Worm (Caenorhabditis elegans): ENCODE measurements around the gene C35B1.5.

Gene C35B1.5

ce11 chrIV:4085022-4085421 lies 1.0 kb upstream of the C35B1.5 start:
- TF ChIP-seq tra-4 (tag; optimal IDR thresholded peaks at IDR 0.05) = no peak
- TF ChIP-seq ceh-13 (GFP tag; optimal IDR thresholded peaks at IDR 0.05) = no peak
- TF ChIP-seq hmg-4 (GFP tag; optimal IDR thresholded peaks at IDR 0.05) = no peak
- TF ChIP-seq scrt-1 (GFP tag; IDR thresholded peaks at IDR 0.05) = no peak
- no peak for TF ChIP-seq ama-1 (optimal IDR thresholded peaks at IDR 0.05)
- TF ChIP-seq flt-1 (GFP tag; IDR thresholded peaks at IDR 0.05) = no peak
- no peak for TF ChIP-seq sea-1 (GFP tag; conservative IDR thresholded peaks at IDR 0.05)
- no peak for TF ChIP-seq ets-7 (tag; optimal IDR thresholded peaks at IDR 0.05)
- no peak for TF ChIP-seq hnd-1 (tag; optimal IDR thresholded peaks at IDR 0.05)
- no peak for TF ChIP-seq hmbx-1 (tag; optimal IDR thresholded peaks at IDR 0.05)
- no peak for TF ChIP-seq tbx-11 (GFP tag; IDR thresholded peaks at IDR 0.05)
- TF ChIP-seq tbx-37 (GFP tag; conservative IDR thresholded peaks at IDR 0.05) = no peak
- TF ChIP-seq aly-1 (tag; optimal IDR thresholded peaks at IDR 0.05) = no peak
- no peak for TF ChIP-seq pes-1 (GFP tag; IDR thresholded peaks at IDR 0.05)
- no peak for TF ChIP-seq F13C5.2 (tag; optimal IDR thresholded peaks at IDR 0.05)
- no peak for TF ChIP-seq ceh-36 (tag; optimal IDR thresholded peaks at IDR 0.05)
- TF ChIP-seq B0310.2 (tag; optimal IDR thresholded peaks at IDR 0.05) = no peak

ce11 chrIV:4083094-4083493 lies 915 bp downstream of the C35B1.5 start:
- TF ChIP-seq tra-4 (tag; optimal IDR thresholded peaks at IDR 0.05) (no peak), flt-1 (GFP tag; IDR thresholded peaks at IDR 0.05) (no peak), pes-1 (GFP tag; IDR thresholded peaks at IDR 0.05) (no peak), ama-1 (optimal IDR thresholded peaks at IDR 0.05) (no peak), F13C5.2 (tag; optimal IDR thresholded peaks at IDR 0.05) (no peak), sea-1 (GFP tag; conservative IDR thresholded peaks at IDR 0.05) (no peak), tbx-11 (GFP tag; IDR thresholded peaks at IDR 0.05) (no peak), ceh-13 (GFP tag; optimal IDR thresholded peaks at IDR 0.05) (no peak), ceh-36 (tag; optimal IDR thresholded peaks at IDR 0.05) (no peak), tbx-37 (GFP tag; conservative IDR thresholded peaks at IDR 0.05) (no peak)

- TF ChIP-seq F13C5.2 (tag; optimal IDR thresholded peaks at IDR 0.05) = no peak
- TF ChIP-seq scrt-1 (GFP tag; IDR thresholded peaks at IDR 0.05) = no peak
- TF ChIP-seq ceh-13 (GFP tag; optimal IDR thresholded peaks at IDR 0.05) = no peak
- no peak for TF ChIP-seq aly-1 (tag; optimal IDR thresholded peaks at IDR 0.05)
- TF ChIP-seq ets-7 (tag; optimal IDR thresholded peaks at IDR 0.05) = no peak
- TF ChIP-seq tbx-37 (GFP tag; conservative IDR thresholded peaks at IDR 0.05) = no peak
- TF ChIP-seq sea-1 (GFP tag; conservative IDR thresholded peaks at IDR 0.05) = no peak
- no peak for TF ChIP-seq tra-4 (tag; optimal IDR thresholded peaks at IDR 0.05)
- TF ChIP-seq hmg-4 (GFP tag; optimal IDR thresholded peaks at IDR 0.05) = no peak
- TF ChIP-seq tbx-11 (GFP tag; IDR thresholded peaks at IDR 0.05) = no peak
- no peak for TF ChIP-seq ama-1 (optimal IDR thresholded peaks at IDR 0.05)
- TF ChIP-seq ceh-36 (tag; optimal IDR thresholded peaks at IDR 0.05) = no peak
- no peak for TF ChIP-seq hmbx-1 (tag; optimal IDR thresholded peaks at IDR 0.05)
- no peak for TF ChIP-seq B0310.2 (tag; optimal IDR thresholded peaks at IDR 0.05)
- no peak for TF ChIP-seq pes-1 (GFP tag; IDR thresholded peaks at IDR 0.05)
- no peak for TF ChIP-seq flt-1 (GFP tag; IDR thresholded peaks at IDR 0.05)
- no peak for TF ChIP-seq hnd-1 (tag; optimal IDR thresholded peaks at IDR 0.05)
Observed at ce11 chrIV:4082599-4082998, 1.4 kb downstream of the C35B1.5 start.

ce11 chrIV:4080846-4081245 lies 3.2 kb downstream of the C35B1.5 start, which contains the start of the genes C35B1.9 and C35B1.3:
TSS of gene C35B1.9 (minus strand) at chrIV:4080946.
TSS of gene C35B1.3 (plus strand) at chrIV:4081151.
- TF ChIP-seq hmg-4 (GFP tag; optimal IDR thresholded peaks at IDR 0.05) (no peak), ets-7 (tag; optimal IDR thresholded peaks at IDR 0.05) (no peak), hnd-1 (tag; optimal IDR thresholded peaks at IDR 0.05) (no peak), F13C5.2 (tag; optimal IDR thresholded peaks at IDR 0.05) (no peak), B0310.2 (tag; optimal IDR thresholded peaks at IDR 0.05) (no peak), tbx-37 (GFP tag; conservative IDR thresholded peaks at IDR 0.05) (no peak), tra-4 (tag; optimal IDR thresholded peaks at IDR 0.05) (no peak), hmbx-1 (tag; optimal IDR thresholded peaks at IDR 0.05) (no peak), ama-1 (optimal IDR thresholded peaks at IDR 0.05) (no peak), ceh-13 (GFP tag; optimal IDR thresholded peaks at IDR 0.05) (no peak), aly-1 (tag; optimal IDR thresholded peaks at IDR 0.05) (no peak), tbx-11 (GFP tag; IDR thresholded peaks at IDR 0.05) (no peak), flt-1 (GFP tag; IDR thresholded peaks at IDR 0.05) (no peak), sea-1 (GFP tag; conservative IDR thresholded peaks at IDR 0.05) (no peak), ceh-36 (tag; optimal IDR thresholded peaks at IDR 0.05) (no peak)

- TF ChIP-seq ceh-36 (tag; optimal IDR thresholded peaks at IDR 0.05) (no peak), tra-4 (tag; optimal IDR thresholded peaks at IDR 0.05) (no peak), aly-1 (tag; optimal IDR thresholded peaks at IDR 0.05) (no peak), tbx-37 (GFP tag; conservative IDR thresholded peaks at IDR 0.05) (no peak), hnd-1 (tag; optimal IDR thresholded peaks at IDR 0.05) (no peak), ets-7 (tag; optimal IDR thresholded peaks at IDR 0.05) (no peak), flt-1 (GFP tag; IDR thresholded peaks at IDR 0.05) (no peak), hmbx-1 (tag; optimal IDR thresholded peaks at IDR 0.05) (no peak), scrt-1 (GFP tag; IDR thresholded peaks at IDR 0.05) (no peak), F13C5.2 (tag; optimal IDR thresholded peaks at IDR 0.05) (no peak), tbx-11 (GFP tag; IDR thresholded peaks at IDR 0.05) (no peak), pes-1 (GFP tag; IDR thresholded peaks at IDR 0.05) (no peak), ceh-13 (GFP tag; optimal IDR thresholded peaks at IDR 0.05) (no peak), sea-1 (GFP tag; conservative IDR thresholded peaks at IDR 0.05) (no peak), ama-1 (optimal IDR thresholded peaks at IDR 0.05) (no peak), hmg-4 (GFP tag; optimal IDR thresholded peaks at IDR 0.05) (no peak), B0310.2 (tag; optimal IDR thresholded peaks at IDR 0.05) (no peak)
Observed at ce11 chrIV:4079514-4079913, 4.5 kb downstream of the C35B1.5 start, which contains the start of gene C35B1.4. TSS of gene C35B1.4 (plus strand) at chrIV:4079814.

- no peak for TF ChIP-seq flt-1 (GFP tag; IDR thresholded peaks at IDR 0.05)
Observed at ce11 chrIV:4078901-4079300, 5.1 kb downstream of the C35B1.5 start, which contains the start of gene C35B1.8. TSS of gene C35B1.8 (minus strand) at chrIV:4079001.

ce11 chrIV:4076690-4077295 lies 7.2 kb downstream of the C35B1.5 start:
- TF ChIP-seq F13C5.2 (tag; optimal IDR thresholded peaks at IDR 0.05) (no peak), flt-1 (GFP tag; IDR thresholded peaks at IDR 0.05) (no peak), tbx-11 (GFP tag; IDR thresholded peaks at IDR 0.05) (no peak), scrt-1 (GFP tag; IDR thresholded peaks at IDR 0.05) (no peak), ceh-36 (tag; optimal IDR thresholded peaks at IDR 0.05) (no peak)
